Worm (Caenorhabditis elegans): Measurements from ENCODE around the gene T27E4.7.

Gene T27E4.7

ce11 chrV:9073322-9074038 lies 2.6 kb downstream of the T27E4.7 start, which contains the start of gene oac-50:
Gene oac-50, minus strand, starts transcription at chrV:9073540.
- TF ChIP-seq sea-1 (GFP tag; conservative IDR thresholded peaks at IDR 0.05), result no peak
- TF ChIP-seq ceh-36 (tag; optimal IDR thresholded peaks at IDR 0.05), result no peak
- no peak for TF ChIP-seq hnd-1 (tag; optimal IDR thresholded peaks at IDR 0.05)
- TF ChIP-seq hmg-4 (GFP tag; optimal IDR thresholded peaks at IDR 0.05), result no peak
- TF ChIP-seq tbx-37 (GFP tag; conservative IDR thresholded peaks at IDR 0.05), result no peak
- no peak for TF ChIP-seq scrt-1 (GFP tag; IDR thresholded peaks at IDR 0.05)
- no peak for TF ChIP-seq tra-4 (tag; optimal IDR thresholded peaks at IDR 0.05)
- no peak for TF ChIP-seq hmbx-1 (tag; optimal IDR thresholded peaks at IDR 0.05)
- TF ChIP-seq flt-1 (GFP tag; IDR thresholded peaks at IDR 0.05), result no peak
- TF ChIP-seq B0310.2 (tag; optimal IDR thresholded peaks at IDR 0.05), result no peak
- TF ChIP-seq pes-1 (GFP tag; IDR thresholded peaks at IDR 0.05), result no peak
- TF ChIP-seq ceh-13 (GFP tag; optimal IDR thresholded peaks at IDR 0.05), result no peak
- TF ChIP-seq ama-1 (optimal IDR thresholded peaks at IDR 0.05), result no peak
- no peak for TF ChIP-seq ets-7 (tag; optimal IDR thresholded peaks at IDR 0.05)
- TF ChIP-seq tbx-11 (GFP tag; IDR thresholded peaks at IDR 0.05), result no peak
- no peak for TF ChIP-seq aly-1 (tag; optimal IDR thresholded peaks at IDR 0.05)
- no peak for TF ChIP-seq F13C5.2 (tag; optimal IDR thresholded peaks at IDR 0.05)

ce11 chrV:9069680-9070079 lies 6.4 kb downstream of the T27E4.7 start, which contains the start of gene T27E4.5:
Gene T27E4.5, minus strand, starts transcription at chrV:9069780.
- TF ChIP-seq hmbx-1 (tag; optimal IDR thresholded peaks at IDR 0.05) (no peak), tbx-37 (GFP tag; conservative IDR thresholded peaks at IDR 0.05) (no peak), aly-1 (tag; optimal IDR thresholded peaks at IDR 0.05) (no peak), ceh-36 (tag; optimal IDR thresholded peaks at IDR 0.05) (no peak), tbx-11 (GFP tag; IDR thresholded peaks at IDR 0.05) (no peak), hnd-1 (tag; optimal IDR thresholded peaks at IDR 0.05) (no peak), scrt-1 (GFP tag; IDR thresholded peaks at IDR 0.05) (no peak), tra-4 (tag; optimal IDR thresholded peaks at IDR 0.05) (no peak), pes-1 (GFP tag; IDR thresholded peaks at IDR 0.05) (no peak), ama-1 (optimal IDR thresholded peaks at IDR 0.05) (no peak), ets-7 (tag; optimal IDR thresholded peaks at IDR 0.05) (no peak), ceh-13 (GFP tag; optimal IDR thresholded peaks at IDR 0.05) (no peak)

DNA sequence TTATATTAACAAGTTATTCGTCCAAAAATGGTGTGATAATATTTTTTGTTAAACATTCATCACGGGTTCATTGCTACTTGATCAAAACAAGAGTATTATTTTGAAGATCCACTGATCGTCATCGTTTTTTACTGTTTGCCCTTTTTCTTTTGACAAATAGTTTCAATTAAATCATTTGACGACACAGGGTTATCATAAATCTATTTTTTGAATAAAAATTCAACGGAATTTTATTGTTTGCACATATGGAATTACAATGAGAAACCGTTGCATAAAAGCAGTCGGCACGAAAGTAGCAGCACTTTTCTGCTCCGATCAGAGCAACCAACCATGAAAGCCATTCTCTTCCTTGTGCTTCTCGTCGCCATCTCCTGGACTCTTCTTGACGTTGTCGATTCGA lies 8.4 kb downstream of the T27E4.7 start, which contains the start of gene fip-2:
Gene fip-2 (plus strand): TSS at position 301 of the 400 bp plus-strand sequence.
- TF ChIP-seq F13C5.2 (tag; optimal IDR thresholded peaks at IDR 0.05) (no peak), hmbx-1 (tag; optimal IDR thresholded peaks at IDR 0.05) (no peak), pes-1 (GFP tag; IDR thresholded peaks at IDR 0.05) (no peak)

DNA sequence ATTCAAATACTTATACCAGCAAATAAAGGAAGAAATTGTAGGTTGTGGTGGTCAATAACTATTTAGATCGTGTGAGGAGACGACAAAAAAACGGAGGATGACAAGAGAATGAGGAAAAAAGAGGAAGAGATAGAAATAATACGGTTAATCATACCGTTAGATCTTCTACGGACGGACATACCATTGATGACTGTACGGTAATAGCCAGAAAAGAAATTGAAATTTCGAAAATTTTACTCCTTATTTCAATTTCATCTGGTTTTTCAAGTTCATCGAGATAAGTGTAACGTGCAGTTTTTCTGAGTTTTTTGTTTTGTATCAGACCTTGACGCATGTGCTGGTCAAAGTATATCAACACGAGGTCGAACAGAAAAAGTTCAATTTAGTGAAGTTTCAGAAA lies 10.2 kb downstream of the T27E4.7 start:
- TF ChIP-seq tbx-11 (GFP tag; IDR thresholded peaks at IDR 0.05) (no peak), hmbx-1 (tag; optimal IDR thresholded peaks at IDR 0.05) (no peak), B0310.2 (tag; optimal IDR thresholded peaks at IDR 0.05) (no peak)

DNA sequence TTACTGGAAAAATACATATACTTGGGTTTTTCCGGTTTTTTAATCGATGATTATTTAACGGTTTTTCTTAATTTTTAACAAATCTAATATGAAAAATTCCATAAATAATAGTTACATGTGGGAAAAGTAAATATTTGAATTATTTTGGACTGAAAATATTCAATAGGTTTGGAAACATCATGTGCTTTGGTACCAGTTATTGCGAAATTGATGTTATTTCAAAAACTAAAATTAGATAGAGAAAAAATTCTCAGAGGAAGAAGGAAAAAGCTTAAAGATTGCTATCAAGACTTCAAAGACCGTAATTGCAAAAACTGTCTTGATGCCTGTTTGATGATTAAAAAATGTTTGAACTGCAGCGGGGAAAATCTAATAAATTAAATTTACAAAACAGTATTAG lies 11.1 kb downstream of the T27E4.7 start:
- TF ChIP-seq ama-1 (optimal IDR thresholded peaks at IDR 0.05), result no peak
- TF ChIP-seq B0310.2 (tag; optimal IDR thresholded peaks at IDR 0.05), result no peak

- no peak for TF ChIP-seq tbx-11 (GFP tag; IDR thresholded peaks at IDR 0.05)
- no peak for TF ChIP-seq pes-1 (GFP tag; IDR thresholded peaks at IDR 0.05)
- TF ChIP-seq B0310.2 (tag; optimal IDR thresholded peaks at IDR 0.05), result no peak
- TF ChIP-seq flt-1 (GFP tag; IDR thresholded peaks at IDR 0.05), result no peak
- no peak for TF ChIP-seq hmbx-1 (tag; optimal IDR thresholded peaks at IDR 0.05)
- TF ChIP-seq ceh-36 (tag; optimal IDR thresholded peaks at IDR 0.05), result no peak
- no peak for TF ChIP-seq hnd-1 (tag; optimal IDR thresholded peaks at IDR 0.05)
These were observed 13.0 kb downstream of the T27E4.7 start for ce11 chrV:9063134-9063533.

- TF ChIP-seq ama-1 (optimal IDR thresholded peaks at IDR 0.05) (no peak), ceh-13 (GFP tag; optimal IDR thresholded peaks at IDR 0.05) (no peak), hnd-1 (tag; optimal IDR thresholded peaks at IDR 0.05) (no peak), ets-7 (tag; optimal IDR thresholded peaks at IDR 0.05) (no peak), ceh-36 (tag; optimal IDR thresholded peaks at IDR 0.05) (no peak), tbx-11 (GFP tag; IDR thresholded peaks at IDR 0.05) (no peak), tbx-37 (GFP tag; conservative IDR thresholded peaks at IDR 0.05) (no peak), flt-1 (GFP tag; IDR thresholded peaks at IDR 0.05) (no peak), hmbx-1 (tag; optimal IDR thresholded peaks at IDR 0.05) (no peak)
These were observed 13.8 kb downstream of the T27E4.7 start, which contains the start of gene C25E10.12 for ce11 chrV:9062341-9062740. Gene C25E10.12, minus strand, starts transcription at chrV:9062441.

ce11 chrV:9059468-9059867 lies 16.7 kb downstream of the T27E4.7 start, which contains the start of the genes C25E10.16 and C25E10.13:
Gene C25E10.16, minus strand, starts transcription at chrV:9059568.
Gene C25E10.13, plus strand, starts transcription at chrV:9059723.
- no peak for TF ChIP-seq B0310.2 (tag; optimal IDR thresholded peaks at IDR 0.05)
- no peak for TF ChIP-seq aly-1 (tag; optimal IDR thresholded peaks at IDR 0.05)
- TF ChIP-seq sea-1 (GFP tag; conservative IDR thresholded peaks at IDR 0.05), result no peak
- no peak for TF ChIP-seq hmbx-1 (tag; optimal IDR thresholded peaks at IDR 0.05)
- no peak for TF ChIP-seq tra-4 (tag; optimal IDR thresholded peaks at IDR 0.05)

DNA sequence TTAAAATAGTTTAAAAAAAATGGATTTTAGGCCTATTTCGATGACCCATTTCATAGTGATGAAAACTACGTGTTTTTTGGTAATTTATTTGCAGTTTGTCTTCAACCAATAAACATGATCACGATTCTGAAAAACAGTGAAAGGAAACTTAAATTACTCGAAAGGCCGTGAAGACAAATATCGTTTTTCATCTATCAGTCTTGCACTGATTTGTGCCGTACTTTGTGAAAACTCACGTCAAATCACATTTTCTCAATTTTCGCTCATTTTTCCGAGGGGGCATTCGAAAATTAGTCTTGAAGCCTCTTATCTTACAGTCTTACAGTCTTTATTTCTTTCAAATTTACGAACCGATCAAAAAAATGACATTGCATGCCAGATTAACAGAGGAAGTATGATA lies 17.5 kb downstream of the T27E4.7 start, which contains the start of gene C25E10.11:
Gene C25E10.11 (minus strand): TSS at position 101 of the 400 bp plus-strand sequence.
- TF ChIP-seq ceh-36 (tag; optimal IDR thresholded peaks at IDR 0.05), result no peak
- no peak for TF ChIP-seq hnd-1 (tag; optimal IDR thresholded peaks at IDR 0.05)
